Worm (Caenorhabditis elegans) whole organism, dauer: Measurements from ENCODE around the gene nhr-14.

Experiments used
- unc-62 ChIP-seq: sonication (generic microtip); optimal IDR thresholded peaks from 2 replicates; lab custom pipeline; 2017; ENCODE audit warnings: missing biosample characterization, missing genetic modification reagents, missing genetic modification characterization

The nhr-14 gene

ce11 chrX:8479050-8479449 is 3.1 kb upstream of the nhr-14 start:
- no peak for TF ChIP-seq unc-62 (GFP tag; lab: Kevin White, UChicago)

ce11 chrX:8477048-8477806 is 1.2 kb upstream of the nhr-14 start:
- TF ChIP-seq unc-62 (GFP tag; lab: Kevin White, UChicago), result no peak

ce11 chrX:8476308-8476707 is 330 bp upstream of the nhr-14 start:
- no peak for TF ChIP-seq unc-62 (GFP tag; lab: Kevin White, UChicago)

- no peak for TF ChIP-seq unc-62 (GFP tag; lab: Kevin White, UChicago)
Observed at ce11 chrX:8475142-8475541, 836 bp downstream of the nhr-14 start.

- no peak for TF ChIP-seq unc-62 (GFP tag; lab: Kevin White, UChicago)
Observed at ce11 chrX:8473468-8473867, 2.5 kb downstream of the nhr-14 start.

- no peak for TF ChIP-seq unc-62 (GFP tag; lab: Kevin White, UChicago)
Observed at ce11 chrX:8470126-8470772, 5.7 kb downstream of the nhr-14 start, which contains the start of gene mec-10. Gene mec-10 (minus strand): TSS chrX:8470314.

ce11 chrX:8463889-8464444 is 12.0 kb downstream of the nhr-14 start:
- TF ChIP-seq unc-62 (GFP tag; lab: Kevin White, UChicago), result no peak

ce11 chrX:8463085-8463645 is 12.8 kb downstream of the nhr-14 start, which contains the start of gene F16F9.4:
Gene F16F9.4 (minus strand): TSS chrX:8463360.
- no peak for TF ChIP-seq unc-62 (GFP tag; lab: Kevin White, UChicago)

- TF ChIP-seq unc-62 (GFP tag; lab: Kevin White, UChicago), result no peak
Observed at ce11 chrX:8460958-8461357, 15.0 kb downstream of the nhr-14 start.

ce11 chrX:8459789-8460188 is 16.2 kb downstream of the nhr-14 start:
- no peak for TF ChIP-seq unc-62 (GFP tag; lab: Kevin White, UChicago)

ce11 chrX:8457314-8457713 is 18.7 kb downstream of the nhr-14 start, which contains the start of gene F16F9.3:
Gene F16F9.3 (plus strand): TSS chrX:8457614.
- no peak for TF ChIP-seq unc-62 (GFP tag; lab: Kevin White, UChicago)

ce11 chrX:8455590-8456166 is 20.3 kb downstream of the nhr-14 start, which contains the start of gene dpy-6:
Gene dpy-6 (minus strand): TSS chrX:8455640.
- no peak for TF ChIP-seq unc-62 (GFP tag; lab: Kevin White, UChicago)

ce11 chrX:8446108-8446507 is 29.9 kb downstream of the nhr-14 start, which contains the start of gene F16F9.1:
Gene F16F9.1 (plus strand): TSS chrX:8446408.
- no peak for TF ChIP-seq unc-62 (GFP tag; lab: Kevin White, UChicago)

- no peak for TF ChIP-seq unc-62 (GFP tag; lab: Kevin White, UChicago)
Observed at ce11 chrX:8444922-8445321, 31.1 kb downstream of the nhr-14 start.

- TF ChIP-seq unc-62 (GFP tag; lab: Kevin White, UChicago), result no peak
Observed at ce11 chrX:8440001-8440735, 35.8 kb downstream of the nhr-14 start.
